Worm (Caenorhabditis elegans) whole organism, L2 larva: ENCODE results near the gene ccr-4.
A peak's percentile ranks its signal among the peaks of the same experiment; 100 is the strongest.

ENCODE experiments used
- C34F6.9 ChIP-seq: fragments of 150-350 bp; optimal IDR thresholded peaks from 2 replicates; lab custom pipeline; 2014; ENCODE audit warnings: missing biosample characterization, missing genetic modification characterization
- F13H6.1 ChIP-seq: sonication (generic microtip); optimal IDR thresholded peaks from 2 replicates; lab custom pipeline; 2016; ENCODE audit warnings: missing genetic modification characterization, missing compliant biosample characterization
- R02D3.7 ChIP-seq: fragments of 150-350 bp; optimal IDR thresholded peaks from 2 replicates; lab custom pipeline; 2014; ENCODE audit warnings: missing biosample characterization, missing genetic modification characterization
- Y55F3AM.14 ChIP-seq: fragments of 200-800 bp; sonication (Bioruptor generic); optimal IDR thresholded peaks from 2 replicates; lab custom pipeline; 2018; ENCODE audit warnings: mild to moderate bottlenecking, missing genetic modification characterization, missing compliant biosample characterization
- ZK546.5 ChIP-seq: sonication (generic microtip); optimal IDR thresholded peaks from 2 replicates; lab custom pipeline; 2017; ENCODE audit warnings: missing biosample characterization, missing genetic modification characterization
- alr-1 ChIP-seq: fragments of 150-350 bp; optimal IDR thresholded peaks from 2 replicates; lab custom pipeline; 2014; ENCODE audit warnings: missing biosample characterization, missing genetic modification characterization
- aly-2 ChIP-seq: fragments of 150-350 bp; optimal IDR thresholded peaks from 2 replicates; lab custom pipeline; 2014; ENCODE audit warnings: missing biosample characterization, missing genetic modification characterization
- ama-1 ChIP-seq: fragments of 150-350 bp; optimal IDR thresholded peaks from 2 replicates; lab custom pipeline; 2018; ENCODE audit warnings: inconsistent platforms
- blmp-1 ChIP-seq: sonication (generic microtip); optimal IDR thresholded peaks from 2 replicates; lab custom pipeline; 2017; ENCODE audit warnings: missing genetic modification characterization, mild to moderate bottlenecking, missing compliant biosample characterization, antibody characterized with exemption, moderate library complexity; ENCODE audit not compliant: insufficient read depth
- ceh-16 ChIP-seq: fragments of 150-350 bp; optimal IDR thresholded peaks from 2 replicates; lab custom pipeline; 2014; ENCODE audit warnings: missing biosample characterization, missing genetic modification characterization
- ceh-82 ChIP-seq: fragments of 150-350 bp; optimal IDR thresholded peaks from 2 replicates; lab custom pipeline; 2014; ENCODE audit warnings: missing biosample characterization, missing genetic modification characterization
- crh-2 ChIP-seq: sonication (generic microtip); optimal IDR thresholded peaks from 2 replicates; lab custom pipeline; 2017; ENCODE audit warnings: missing biosample characterization, missing genetic modification characterization
- dmd-4 ChIP-seq: sonication (generic microtip); optimal IDR thresholded peaks from 2 replicates; lab custom pipeline; 2017; ENCODE audit warnings: missing biosample characterization, missing genetic modification characterization
- egl-27 ChIP-seq: sonication (generic microtip); optimal IDR thresholded peaks from 3 replicates; lab custom pipeline; 2017; ENCODE audit warnings: missing biosample characterization, missing genetic modification reagents, missing genetic modification characterization
- fos-1 ChIP-seq: fragments of 150-350 bp; optimal IDR thresholded peaks from 2 replicates; lab custom pipeline; 2014; ENCODE audit warnings: missing biosample characterization, missing genetic modification characterization
- gmeb-1 ChIP-seq: fragments of 150-350 bp; optimal IDR thresholded peaks from 2 replicates; lab custom pipeline; 2014; ENCODE audit warnings: missing biosample characterization, missing genetic modification characterization
- lin-11 ChIP-seq: fragments of 150-350 bp; sonication (generic microtip); optimal IDR thresholded peaks from 2 replicates; lab custom pipeline; 2014; ENCODE audit warnings: missing biosample characterization, missing genetic modification characterization, inconsistent platforms, mixed read lengths
- lin-13 ChIP-seq: fragments of 150-350 bp; optimal IDR thresholded peaks from 2 replicates; lab custom pipeline; 2014; ENCODE audit warnings: missing biosample characterization, missing genetic modification reagents, missing genetic modification characterization
- lin-39 ChIP-seq: fragments of 150-350 bp; optimal IDR thresholded peaks from 2 replicates; lab custom pipeline; 2014; ENCODE audit warnings: missing biosample characterization, missing genetic modification reagents, missing genetic modification characterization
- lsy-2 ChIP-seq, 2 experiments: fragments of 150-350 bp in 1 of 2; sonication (generic microtip) in 1 of 2; optimal IDR thresholded peaks; 2 replicates each; lab custom pipeline; 2014 to 2017; ENCODE audit warnings: missing biosample characterization in 2 of 2, missing genetic modification characterization in 2 of 2
- mab-5 ChIP-seq: fragments of 150-350 bp; optimal IDR thresholded peaks from 2 replicates; lab custom pipeline; 2014; ENCODE audit warnings: missing biosample characterization, missing genetic modification characterization
- mdl-1 ChIP-seq, 2 experiments: fragments of 150-350 bp in 1 of 2; sonication (generic microtip) in 1 of 2; optimal IDR thresholded peaks; 2 replicates each; lab custom pipeline; 2017; ENCODE audit warnings: missing biosample characterization in 2 of 2, missing genetic modification characterization in 2 of 2
- nhr-10 ChIP-seq: sonication (generic microtip); optimal IDR thresholded peaks from 2 replicates; lab custom pipeline; 2017; ENCODE audit warnings: missing biosample characterization, missing genetic modification characterization
- nhr-11 ChIP-seq: fragments of 150-350 bp; optimal IDR thresholded peaks from 2 replicates; lab custom pipeline; 2014; ENCODE audit warnings: missing biosample characterization, missing genetic modification characterization
- nhr-12 ChIP-seq: fragments of 150-350 bp; optimal IDR thresholded peaks from 2 replicates; lab custom pipeline; 2014; ENCODE audit warnings: missing biosample characterization, missing genetic modification characterization
- nhr-129 ChIP-seq: fragments of 150-350 bp; optimal IDR thresholded peaks from 2 replicates; lab custom pipeline; 2014; ENCODE audit warnings: missing biosample characterization, missing genetic modification characterization
- nhr-21 ChIP-seq: fragments of 150-350 bp; optimal IDR thresholded peaks from 2 replicates; lab custom pipeline; 2014; ENCODE audit warnings: missing biosample characterization, missing genetic modification characterization
- nhr-237 ChIP-seq: fragments of 150-350 bp; optimal IDR thresholded peaks from 2 replicates; lab custom pipeline; 2014; ENCODE audit warnings: missing biosample characterization, missing genetic modification characterization
- nhr-25 ChIP-seq: fragments of 150-350 bp; sonication (generic microtip); optimal IDR thresholded peaks from 3 replicates; lab custom pipeline; 2014; ENCODE audit warnings: missing biosample characterization, missing genetic modification characterization
- nhr-6 ChIP-seq: fragments of 150-350 bp; optimal IDR thresholded peaks from 2 replicates; lab custom pipeline; 2014; ENCODE audit warnings: missing biosample characterization, missing genetic modification characterization
- nhr-77 ChIP-seq: fragments of 150-350 bp; optimal IDR thresholded peaks from 2 replicates; lab custom pipeline; 2014; ENCODE audit warnings: missing biosample characterization, missing genetic modification characterization
- peb-1 ChIP-seq: fragments of 150-350 bp; optimal IDR thresholded peaks from 2 replicates; lab custom pipeline; 2014; ENCODE audit warnings: missing biosample characterization, missing genetic modification characterization
- sem-4 ChIP-seq: fragments of 150-350 bp; optimal IDR thresholded peaks from 2 replicates; lab custom pipeline; 2014; ENCODE audit warnings: missing biosample characterization, missing genetic modification reagents, missing genetic modification characterization
- skn-1 ChIP-seq: sonication (generic microtip); optimal IDR thresholded peaks from 2 replicates; lab custom pipeline; 2017; ENCODE audit warnings: missing biosample characterization, missing genetic modification characterization
- sma-3 ChIP-seq: sonication (generic microtip); optimal IDR thresholded peaks from 2 replicates; lab custom pipeline; 2016; ENCODE audit warnings: missing genetic modification reagents, missing genetic modification characterization, missing compliant biosample characterization
- sma-9 ChIP-seq, 2 experiments: fragments of 150-350 bp in 1 of 2; sonication (generic microtip) in 1 of 2; optimal IDR thresholded peaks; 2 replicates each; lab custom pipeline; 2014 to 2016; ENCODE audit warnings: missing genetic modification characterization in 2 of 2, mild to moderate bottlenecking in 1 of 2, missing biosample characterization in 1 of 2, missing compliant biosample characterization in 1 of 2, missing genetic modification reagents in 1 of 2, moderate library complexity in 1 of 2
- snpc-4 ChIP-seq: fragments of 150-350 bp; optimal IDR thresholded peaks from 2 replicates; lab custom pipeline; 2014; ENCODE audit warnings: missing biosample characterization, missing genetic modification characterization
- unc-39 ChIP-seq: fragments of 150-350 bp; optimal IDR thresholded peaks from 2 replicates; lab custom pipeline; 2014; ENCODE audit warnings: missing biosample characterization, missing genetic modification characterization
- unc-55 ChIP-seq: fragments of 150-350 bp; sonication (generic microtip); optimal IDR thresholded peaks from 3 replicates; lab custom pipeline; 2014; ENCODE audit warnings: missing biosample characterization, missing genetic modification reagents, missing genetic modification characterization
- unc-62 ChIP-seq: fragments of 150-350 bp; optimal IDR thresholded peaks from 2 replicates; lab custom pipeline; 2014; ENCODE audit warnings: missing biosample characterization, missing genetic modification reagents, missing genetic modification characterization
- zag-1 ChIP-seq: fragments of 150-350 bp; optimal IDR thresholded peaks from 2 replicates; lab custom pipeline; 2014; ENCODE audit warnings: missing biosample characterization, missing genetic modification characterization
- ztf-1 ChIP-seq: fragments of 200-800 bp; sonication (Bioruptor generic); conservative IDR thresholded peaks from 2 replicates; pipeline ENCODE4 v1.3.6; 2022; ENCODE audit warnings: missing genetic modification characterization, missing compliant biosample characterization
- ztf-11 ChIP-seq: sonication (generic microtip); optimal IDR thresholded peaks from 2 replicates; lab custom pipeline; 2017; ENCODE audit warnings: missing biosample characterization, missing genetic modification characterization
- ztf-4 ChIP-seq: fragments of 150-350 bp; optimal IDR thresholded peaks from 2 replicates; lab custom pipeline; 2014; ENCODE audit warnings: missing biosample characterization, missing genetic modification characterization

Gene ccr-4

ce11 chrIV:12385061-12385460 is 23.7 kb downstream of the ccr-4 start, which contains the start of gene F28D1.6:
Gene F28D1.6 (minus strand): TSS chrIV:12385161.
- no peak for TF ChIP-seq nhr-129 (tag; lab: Kevin White, UChicago)
- no peak for TF ChIP-seq R02D3.7
- no peak for TF ChIP-seq nhr-12 (tag; lab: Kevin White, UChicago)
- no peak for TF ChIP-seq lin-13 (GFP tag; lab: Kevin White, UChicago)
- TF ChIP-seq aly-2 (tag; lab: Kevin White, UChicago), result no peak
- TF ChIP-seq gmeb-1 (tag; lab: Kevin White, UChicago), result no peak
- TF ChIP-seq nhr-25, result no peak

DNA sequence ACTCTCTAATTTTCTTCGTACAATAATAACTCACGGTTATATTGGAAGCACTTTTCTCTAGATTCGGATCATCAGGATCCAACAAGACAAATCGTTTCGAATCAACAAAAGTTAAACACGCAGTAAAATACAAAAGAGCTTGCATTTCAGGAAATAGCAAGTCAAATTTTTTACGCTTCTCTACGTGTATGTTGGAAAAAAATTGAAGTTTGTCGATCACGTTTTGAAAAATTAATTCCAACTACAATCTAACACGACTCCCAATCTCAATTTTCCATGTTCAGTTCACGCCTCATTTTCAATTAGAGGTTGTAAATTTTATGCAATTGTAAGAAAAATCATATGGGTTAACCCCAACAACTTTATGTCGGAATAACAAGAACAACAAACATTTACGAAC is 28.6 kb downstream of the ccr-4 start, which contains the start of gene spe-45:
spe-45 (minus strand) TSS at position 145 of the 400 bp plus-strand sequence.
- peak; percentile 0 for TF ChIP-seq nhr-129 (tag; lab: Kevin White, UChicago)
- no peak for TF ChIP-seq unc-62 (GFP tag; lab: Kevin White, UChicago)

- TF ChIP-seq snpc-4 (tag; lab: Kevin White, UChicago) (peak; percentile 79), mdl-1 (tag; optimal IDR thresholded peaks at IDR 0.05; lab: Kevin White, UChicago) (peak; percentile 33 to 49), sma-9 (GFP tag; optimal IDR thresholded peaks at IDR 0.05; lab: Kevin White, UChicago) (peak; percentile 93), sma-9 (tag; optimal IDR thresholded peaks at IDR 0.05; lab: Kevin White, UChicago) (no peak), nhr-25 (peak; percentile 93), ztf-1 (GFP tag; lab: Robert Waterston, UW) (no peak), nhr-129 (tag; lab: Kevin White, UChicago) (peak; percentile 99), ceh-16 (tag; lab: Kevin White, UChicago) (peak; percentile 8), nhr-6 (peak; percentile 76), gmeb-1 (tag; lab: Kevin White, UChicago) (peak; percentile 92), ztf-4 (tag; lab: Kevin White, UChicago) (peak; percentile 86), sma-3 (GFP tag; lab: Kevin White, UChicago) (peak; percentile 95), crh-2 (tag; lab: Kevin White, UChicago) (peak; percentile 96), unc-62 (GFP tag; lab: Kevin White, UChicago) (no peak), lsy-2 (tag; optimal IDR thresholded peaks at IDR 0.05; lab: Kevin White, UChicago) (peak; percentile 99 to 100), nhr-12 (tag; lab: Kevin White, UChicago) (no peak), sem-4 (tag; lab: Kevin White, UChicago) (peak; percentile 88), lin-39 (tag; lab: Kevin White, UChicago) (no peak), skn-1 (tag; lab: Kevin White, UChicago) (peak; percentile 75), lin-11 (peak; percentile 97), R02D3.7 (peak; percentile 51), blmp-1 (tag; lab: Kevin White, UChicago) (peak; percentile 75), zag-1 (tag; lab: Kevin White, UChicago) (peak; percentile 61), nhr-21 (peak; percentile 88), alr-1 (tag; lab: Kevin White, UChicago) (no peak), dmd-4 (tag; lab: Kevin White, UChicago) (no peak), Y55F3AM.14 (GFP tag; lab: Kevin White, UChicago) (peak; percentile 73), nhr-10 (tag; lab: Kevin White, UChicago) (no peak), F13H6.1 (tag; lab: Kevin White, UChicago) (peak; percentile 89), unc-39 (tag; lab: Kevin White, UChicago) (no peak), lin-13 (GFP tag; lab: Kevin White, UChicago) (peak; percentile 96), egl-27 (tag; lab: Kevin White, UChicago) (peak; percentile 73), ama-1 (lab: Kevin White, UChicago) (peak; percentile 25), fos-1 (peak; percentile 81), nhr-237 (tag; lab: Kevin White, UChicago) (peak; percentile 62), C34F6.9 (tag; lab: Kevin White, UChicago) (peak; percentile 96), ztf-11 (no peak), ZK546.5 (tag; lab: Kevin White, UChicago) (peak; percentile 98), ceh-82 (tag; lab: Kevin White, UChicago) (peak; percentile 90), nhr-11 (peak; percentile 11), unc-55 (GFP tag; lab: Kevin White, UChicago) (peak; percentile 98), nhr-77 (tag; lab: Kevin White, UChicago) (peak; percentile 50), mab-5 (tag; lab: Kevin White, UChicago) (peak; percentile 80), peb-1 (tag; lab: Kevin White, UChicago) (no peak)
These were observed 29.8 kb downstream of the ccr-4 start, which contains the start of the genes rps-23 and dpm-3 for ce11 chrIV:12391003-12391637. Gene rps-23 (minus strand): TSS chrIV:12391053. Gene dpm-3 (plus strand): TSS chrIV:12391587.
